Worm (Caenorhabditis elegans) whole organism, dauer: ENCODE results near the gene nhr-252.

ENCODE experiments used
- unc-62 ChIP-seq: sonication (generic microtip); optimal IDR thresholded peaks from 2 replicates; lab custom pipeline; 2017; ENCODE audit warnings: missing biosample characterization, missing genetic modification reagents, missing genetic modification characterization

Gene nhr-252

DNA sequence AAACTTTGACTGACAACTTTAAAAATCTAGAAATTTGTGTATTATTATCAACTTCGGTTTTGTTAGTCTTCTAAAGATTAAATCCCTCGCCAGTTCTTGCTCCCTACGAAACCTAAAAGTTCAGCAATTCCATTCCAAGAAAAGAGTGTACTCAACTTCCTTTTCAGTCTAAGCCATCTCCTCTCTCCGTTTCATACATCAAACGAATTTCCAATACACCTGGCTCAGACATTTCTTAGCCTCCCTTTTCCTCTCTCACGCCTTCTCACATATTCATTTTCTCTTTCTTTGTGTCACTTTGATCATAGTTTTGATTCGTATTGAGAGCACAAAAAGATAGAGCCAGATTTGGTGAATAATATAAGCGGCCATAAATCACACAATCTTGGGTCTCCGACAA is 8.1 kb upstream of the nhr-252 start, which contains the start of gene nhr-253:
nhr-253 (plus strand) TSS at position 285 of the 400 bp plus-strand sequence.
- no peak for TF ChIP-seq unc-62 (GFP tag; lab: Kevin White, UChicago)

DNA sequence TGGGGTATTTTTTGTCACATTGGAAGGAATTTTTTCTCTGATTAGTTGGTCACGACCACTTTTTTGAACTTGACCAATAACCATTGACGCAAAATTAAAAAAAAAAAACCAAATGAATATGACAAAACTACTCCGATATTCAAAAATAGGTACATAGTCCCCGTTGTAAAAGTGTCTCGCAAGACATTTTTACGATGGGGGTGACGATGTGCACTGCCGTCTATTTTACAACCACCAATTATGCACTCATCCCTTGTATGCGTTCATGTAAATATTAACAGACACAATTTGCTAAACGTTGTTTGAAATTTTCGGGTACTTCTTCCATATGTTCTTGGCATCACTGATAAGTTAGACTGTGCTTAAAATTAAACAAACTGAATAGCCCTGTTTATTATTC is 4.7 kb upstream of the nhr-252 start, which contains the start of gene scl-27:
scl-27 (plus strand) TSS at position 301 of the 400 bp plus-strand sequence.
- TF ChIP-seq unc-62 (GFP tag; lab: Kevin White, UChicago), result no peak

ce11 chrV:403028-403427 is 1.4 kb upstream of the nhr-252 start, which contains the start of gene srh-62:
srh-62 (minus strand) TSS chrV:403128.
- no peak for TF ChIP-seq unc-62 (GFP tag; lab: Kevin White, UChicago)

DNA sequence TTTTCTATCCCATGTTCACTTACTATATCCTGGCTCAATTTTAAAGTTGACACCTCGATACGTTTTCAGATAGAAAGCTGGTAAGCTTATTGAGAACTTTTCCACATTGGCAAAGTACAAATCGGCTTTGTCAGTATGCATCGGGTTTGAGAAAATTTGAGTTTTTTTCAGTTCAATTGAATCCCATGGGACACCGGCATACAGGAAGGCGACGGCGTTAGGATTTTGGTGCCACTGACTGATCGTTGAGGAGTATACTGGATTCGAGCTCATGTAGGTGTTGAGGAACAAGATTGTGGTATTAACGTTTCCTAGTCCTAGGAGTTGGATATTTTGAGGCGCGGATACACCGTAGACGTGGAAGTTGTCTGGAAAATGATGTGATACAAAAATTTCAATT is 8.4 kb downstream of the nhr-252 start:
- no peak for TF ChIP-seq unc-62 (GFP tag; lab: Kevin White, UChicago)

- no peak for TF ChIP-seq unc-62 (GFP tag; lab: Kevin White, UChicago)
These were observed 10.2 kb downstream of the nhr-252 start, which contains the start of gene dod-19 for ce11 chrV:414630-415029. dod-19 (minus strand) TSS chrV:414759.

- no peak for TF ChIP-seq unc-62 (GFP tag; lab: Kevin White, UChicago)
These were observed 10.7 kb downstream of the nhr-252 start for ce11 chrV:415072-415471.

ce11 chrV:417656-418353 is 13.4 kb downstream of the nhr-252 start, which contains the start of gene irg-8:
irg-8 (minus strand) TSS chrV:417706.
- no peak for TF ChIP-seq unc-62 (GFP tag; lab: Kevin White, UChicago)

- no peak for TF ChIP-seq unc-62 (GFP tag; lab: Kevin White, UChicago)
These were observed 14.0 kb downstream of the nhr-252 start, which contains the start of gene Y39D8A.1 for ce11 chrV:418432-418831. Y39D8A.1 (plus strand) TSS chrV:418732.

- no peak for TF ChIP-seq unc-62 (GFP tag; lab: Kevin White, UChicago)
These were observed 17.7 kb downstream of the nhr-252 start, which contains the start of gene dod-20 for ce11 chrV:422133-422532. dod-20 (plus strand) TSS chrV:422433.

DNA sequence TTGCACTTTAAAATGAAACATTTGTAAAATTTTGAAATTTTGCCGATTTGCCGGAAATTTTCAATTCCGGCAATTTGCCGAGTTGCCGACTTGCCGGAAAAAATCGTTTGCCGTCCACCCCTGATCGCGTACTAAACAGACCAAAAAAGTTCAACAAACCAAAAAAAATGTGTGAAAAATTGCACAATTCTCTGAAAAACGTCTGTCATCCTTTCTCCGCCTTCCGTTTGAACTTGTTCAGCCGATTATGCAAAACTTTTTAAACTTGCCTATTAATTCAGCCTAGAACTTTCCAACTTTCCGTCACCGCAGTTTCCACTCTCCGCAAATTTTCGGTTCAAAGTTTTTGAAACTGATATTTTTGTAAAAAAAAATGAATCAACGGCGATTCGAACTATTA is 19.7 kb downstream of the nhr-252 start, which contains the start of gene B0554.5:
B0554.5 (plus strand) TSS at position 301 of the 400 bp plus-strand sequence.
- TF ChIP-seq unc-62 (GFP tag; lab: Kevin White, UChicago), result no peak

ce11 chrV:428844-429243 is 24.4 kb downstream of the nhr-252 start, which contains the start of gene B0554.4:
B0554.4 (plus strand) TSS chrV:429144.
- no peak for TF ChIP-seq unc-62 (GFP tag; lab: Kevin White, UChicago)

ce11 chrV:432991-433390 is 28.6 kb downstream of the nhr-252 start:
- TF ChIP-seq unc-62 (GFP tag; lab: Kevin White, UChicago), result no peak

DNA sequence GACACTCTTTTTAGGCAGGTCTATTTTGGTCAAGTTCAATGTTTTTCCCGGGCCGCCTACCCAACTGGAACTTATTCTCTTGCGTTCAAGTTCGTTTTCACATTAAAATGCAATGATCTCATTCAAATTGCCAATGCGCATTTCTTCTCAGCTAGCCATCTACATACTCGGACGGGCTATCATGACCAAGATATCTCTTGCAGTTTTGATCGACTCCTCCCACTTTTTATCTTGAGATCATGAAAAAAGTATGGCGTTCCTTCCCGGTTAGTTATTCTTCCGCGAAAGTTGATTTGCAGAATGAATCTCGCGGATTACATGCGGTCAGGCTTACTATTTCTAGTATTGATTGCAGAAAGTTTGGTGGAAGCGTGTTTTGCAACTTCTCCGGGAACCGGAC is 29.5 kb downstream of the nhr-252 start, which contains the start of gene B0554.2:
B0554.2 (plus strand) TSS at position 301 of the 400 bp plus-strand sequence.
- TF ChIP-seq unc-62 (GFP tag; lab: Kevin White, UChicago), result no peak

DNA sequence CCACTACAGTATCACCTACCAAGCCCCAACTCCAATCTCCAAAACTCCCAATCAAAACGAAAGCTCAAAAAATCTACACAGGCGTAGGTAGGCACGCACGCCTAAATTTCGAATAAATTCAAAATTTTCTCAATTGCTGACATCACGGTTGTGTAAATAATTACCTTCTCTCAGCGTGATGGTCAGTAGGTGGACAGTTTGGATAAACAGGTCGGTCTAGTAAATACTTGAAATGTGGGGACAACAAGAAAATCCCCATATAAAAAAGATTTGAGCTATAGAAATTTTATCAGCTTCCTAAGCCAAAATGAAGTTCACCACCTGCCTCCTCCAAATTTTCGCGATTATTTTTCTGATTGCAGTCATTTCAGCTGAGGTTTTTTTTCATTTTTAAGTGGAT is 33.7 kb downstream of the nhr-252 start, which contains the start of gene B0554.1:
B0554.1 (plus strand) TSS at position 301 of the 400 bp plus-strand sequence.
- TF ChIP-seq unc-62 (GFP tag; lab: Kevin White, UChicago), result no peak

DNA sequence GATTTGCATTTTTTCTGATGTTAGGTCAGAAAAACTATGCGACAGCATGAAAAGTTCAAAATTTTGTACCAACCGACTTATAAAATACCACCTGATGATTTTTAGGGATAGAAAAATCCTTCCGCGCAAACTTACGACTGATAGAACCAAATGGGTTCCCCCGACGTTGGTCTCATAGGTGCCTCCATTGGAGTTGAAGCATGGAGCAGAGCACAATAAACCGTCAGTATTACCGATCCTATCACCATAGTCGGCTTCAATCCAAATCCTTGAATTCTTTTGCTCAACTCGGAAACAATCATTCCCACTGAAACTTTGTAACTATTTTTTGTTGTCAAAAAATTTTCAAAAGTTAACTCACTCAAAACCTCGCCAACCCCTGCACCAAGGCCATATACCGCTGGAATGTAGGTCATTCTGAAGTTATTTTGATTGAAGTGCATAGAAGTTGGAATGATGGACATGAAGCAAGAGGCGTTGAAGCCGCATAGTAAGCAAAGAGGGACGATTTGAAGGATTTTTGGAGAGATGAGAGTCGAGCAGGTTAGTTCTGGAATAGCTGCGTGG is 34.8 kb downstream of the nhr-252 start:
- TF ChIP-seq unc-62 (GFP tag; lab: Kevin White, UChicago), result no peak

ce11 chrV:440923-441322 is 36.5 kb downstream of the nhr-252 start, which contains the start of gene B0554.7:
B0554.7 (minus strand) TSS chrV:441023.
- TF ChIP-seq unc-62 (GFP tag; lab: Kevin White, UChicago), result no peak
